Fruit fly (Drosophila melanogaster) whole organism, prepupa: ENCODE data around the gene IFT54.

Experiments
- Blimp-1 ChIP-seq: fragments of 200-800 bp; sonication (Bioruptor generic); optimal IDR thresholded peaks from 3 replicates; lab custom pipeline; 2017; ENCODE audit warnings: missing biosample characterization, missing genetic modification characterization, mild to moderate bottlenecking, moderate library complexity, missing genetic modification reagents
- CG10631 ChIP-seq: fragments of 200-800 bp; sonication (Bioruptor generic); optimal IDR thresholded peaks from 2 replicates; lab custom pipeline; 2016; ENCODE audit warnings: missing biosample characterization, missing genetic modification characterization
- CG10669 ChIP-seq: fragments of 200-800 bp; sonication (Bioruptor generic); optimal IDR thresholded peaks from 3 replicates; lab custom pipeline; 2018; ENCODE audit warnings: missing biosample characterization, mild to moderate bottlenecking, missing genetic modification characterization, moderate library complexity
- CG11294 ChIP-seq: fragments of 200-800 bp; sonication (Bioruptor generic); IDR thresholded peaks from 2 replicates; pipeline ENCODE4 v1.3.6; 2022; ENCODE audit warnings: missing biosample characterization, missing genetic modification characterization
- CG11762 ChIP-seq: fragments of 200-800 bp; sonication (Bioruptor generic); optimal IDR thresholded peaks from 3 replicates; lab custom pipeline; 2016; ENCODE audit warnings: missing biosample characterization, missing genetic modification characterization; ENCODE audit not compliant: insufficient read depth
- CG11902 ChIP-seq: fragments of 200-800 bp; sonication (Bioruptor generic); optimal IDR thresholded peaks from 3 replicates; lab custom pipeline; 2016; ENCODE audit warnings: missing biosample characterization, missing genetic modification characterization
- CG15336 ChIP-seq: fragments of 200-800 bp; sonication (Bioruptor generic); IDR thresholded peaks from 2 replicates; pipeline ENCODE4 v1.3.6; 2022; ENCODE audit warnings: missing biosample characterization, missing genetic modification characterization
- CG1621 ChIP-seq: fragments of 200-800 bp; sonication (Bioruptor generic); optimal IDR thresholded peaks from 3 replicates; lab custom pipeline; 2018; ENCODE audit warnings: missing biosample characterization, mild to moderate bottlenecking, missing genetic modification characterization
- CG3032 ChIP-seq: fragments of 200-800 bp; optimal IDR thresholded peaks from 2 replicates; lab custom pipeline; 2019; ENCODE audit warnings: missing biosample characterization, mild to moderate bottlenecking, missing genetic modification characterization, moderate library complexity
- CG32006 ChIP-seq: fragments of 200-800 bp; sonication (Bioruptor generic); optimal IDR thresholded peaks from 3 replicates; lab custom pipeline; 2017; ENCODE audit warnings: missing biosample characterization, mild to moderate bottlenecking, missing genetic modification characterization
- CG34406 ChIP-seq: fragments of 200-800 bp; sonication (Bioruptor generic); optimal IDR thresholded peaks from 3 replicates; lab custom pipeline; 2016; ENCODE audit warnings: missing biosample characterization, missing genetic modification characterization
- CG4318 ChIP-seq: fragments of 200-800 bp; sonication (Bioruptor generic); optimal IDR thresholded peaks from 3 replicates; lab custom pipeline; 2017; ENCODE audit warnings: missing biosample characterization, mild to moderate bottlenecking, missing genetic modification characterization
- CG6163 ChIP-seq: fragments of 200-800 bp; sonication (Bioruptor generic); IDR thresholded peaks from 3 replicates; pipeline ENCODE4 v1.3.6; 2022; ENCODE audit warnings: missing biosample characterization, missing genetic modification characterization
- CG6276 ChIP-seq: fragments of 200-800 bp; sonication (Bioruptor generic); optimal IDR thresholded peaks from 2 replicates; lab custom pipeline; 2017; ENCODE audit warnings: missing biosample characterization, mild to moderate bottlenecking, missing genetic modification characterization
- CG6792 ChIP-seq: fragments of 200-800 bp; sonication (Bioruptor generic); optimal IDR thresholded peaks from 3 replicates; lab custom pipeline; 2016; ENCODE audit warnings: missing biosample characterization, missing genetic modification characterization
- CG7368 ChIP-seq: fragments of 200-800 bp; sonication (Bioruptor generic); optimal IDR thresholded peaks from 3 replicates; lab custom pipeline; 2016; ENCODE audit warnings: missing biosample characterization, missing genetic modification characterization
- CG8119 ChIP-seq: fragments of 200-800 bp; sonication (Bioruptor generic); IDR thresholded peaks from 3 replicates; pipeline ENCODE4 v1.3.6; 2022; ENCODE audit warnings: missing biosample characterization, missing genetic modification characterization
- CG8632 ChIP-seq: fragments of 200-800 bp; sonication (Bioruptor generic); optimal IDR thresholded peaks from 3 replicates; lab custom pipeline; 2016; ENCODE audit warnings: missing biosample characterization, missing genetic modification characterization
- Eip75B ChIP-seq: fragments of 200-800 bp; sonication (Bioruptor generic); optimal IDR thresholded peaks from 3 replicates; lab custom pipeline; 2016; ENCODE audit warnings: missing biosample characterization, missing genetic modification characterization
- Eip78C ChIP-seq: fragments of 200-800 bp; sonication (Bioruptor generic); peaks from one replicate; lab custom pipeline; 2016; ENCODE audit warnings: missing biosample characterization, missing genetic modification characterization
- Hr38 ChIP-seq: sonication (Bioruptor generic); optimal IDR thresholded peaks from 2 replicates; lab custom pipeline; 2016; ENCODE audit warnings: missing biosample characterization, missing genetic modification characterization
- Hr39 ChIP-seq: fragments of 200-800 bp; sonication (Bioruptor generic); optimal IDR thresholded peaks from 2 replicates; lab custom pipeline; 2016; ENCODE audit warnings: missing biosample characterization, missing genetic modification characterization
- Hr4 ChIP-seq: fragments of 200-800 bp; sonication (Bioruptor generic); optimal IDR thresholded peaks from 3 replicates; lab custom pipeline; 2016; ENCODE audit warnings: missing biosample characterization, missing genetic modification characterization
- Lpt ChIP-seq: fragments of 200-800 bp; sonication (Bioruptor generic); optimal IDR thresholded peaks from 3 replicates; lab custom pipeline; 2016; ENCODE audit warnings: missing biosample characterization, missing genetic modification characterization
- Met ChIP-seq: fragments of 200-800 bp; sonication (Bioruptor generic); optimal IDR thresholded peaks from 3 replicates; lab custom pipeline; 2016; ENCODE audit warnings: missing biosample characterization, missing genetic modification characterization
- OdsH ChIP-seq: fragments of 200-800 bp; sonication (Bioruptor generic); optimal IDR thresholded peaks from 3 replicates; lab custom pipeline; 2016; ENCODE audit warnings: missing biosample characterization, missing genetic modification characterization
- Smox ChIP-seq: fragments of 200-800 bp; sonication (Bioruptor generic); optimal IDR thresholded peaks from 3 replicates; lab custom pipeline; 2016; ENCODE audit warnings: missing biosample characterization, missing genetic modification characterization
- Sox102F ChIP-seq: fragments of 200-800 bp; sonication (Bioruptor generic); optimal IDR thresholded peaks from 2 replicates; lab custom pipeline; 2016; ENCODE audit warnings: missing biosample characterization, mild to moderate bottlenecking, missing genetic modification characterization
- Sox14 ChIP-seq: fragments of 200-800 bp; sonication (Bioruptor generic); optimal IDR thresholded peaks from 3 replicates; lab custom pipeline; 2016; ENCODE audit warnings: missing biosample characterization, missing genetic modification characterization
- Sox15 ChIP-seq: fragments of 200-800 bp; sonication (Bioruptor generic); optimal IDR thresholded peaks from 3 replicates; lab custom pipeline; 2016; ENCODE audit warnings: missing biosample characterization, missing genetic modification characterization
- achi ChIP-seq: fragments of 200-800 bp; sonication (Bioruptor generic); optimal IDR thresholded peaks from 3 replicates; lab custom pipeline; 2016; ENCODE audit warnings: missing biosample characterization, missing genetic modification characterization
- cyc ChIP-seq: fragments of 200-800 bp; sonication (Bioruptor generic); optimal IDR thresholded peaks from 3 replicates; lab custom pipeline; 2016; ENCODE audit warnings: missing biosample characterization, missing genetic modification characterization
- dac ChIP-seq: fragments of 200-800 bp; sonication (Bioruptor generic); optimal IDR thresholded peaks from 2 replicates; lab custom pipeline; 2017; ENCODE audit warnings: missing biosample characterization, mild to moderate bottlenecking, missing genetic modification characterization
- dsx ChIP-seq: fragments of 200-800 bp; optimal IDR thresholded peaks from 3 replicates; lab custom pipeline; 2019; ENCODE audit warnings: missing biosample characterization, mild to moderate bottlenecking, missing genetic modification characterization, moderate library complexity; ENCODE audit not compliant: poor library complexity, severe bottlenecking
- eg ChIP-seq: fragments of 200-800 bp; sonication (Bioruptor generic); IDR thresholded peaks from 3 replicates; pipeline ENCODE4 v1.3.6; 2022; ENCODE audit warnings: missing biosample characterization, missing genetic modification characterization
- esn ChIP-seq: fragments of 200-800 bp; sonication (Bioruptor generic); optimal IDR thresholded peaks from 2 replicates; lab custom pipeline; 2016; ENCODE audit warnings: missing biosample characterization, mild to moderate bottlenecking, missing genetic modification characterization, moderate library complexity
- fd59A ChIP-seq: fragments of 200-800 bp; sonication (Bioruptor generic); optimal IDR thresholded peaks from 2 replicates; lab custom pipeline; 2017; ENCODE audit warnings: missing biosample characterization, mild to moderate bottlenecking, missing genetic modification characterization, missing genetic modification reagents
- fd85E ChIP-seq: fragments of 200-800 bp; sonication (Bioruptor generic); optimal IDR thresholded peaks from 3 replicates; lab custom pipeline; 2016; ENCODE audit warnings: missing biosample characterization, missing genetic modification characterization
- fkh ChIP-seq: fragments of 200-800 bp; sonication (Bioruptor generic); optimal IDR thresholded peaks from 3 replicates; lab custom pipeline; 2017; ENCODE audit warnings: missing biosample characterization, mild to moderate bottlenecking, missing genetic modification characterization, moderate library complexity
- lz ChIP-seq: fragments of 200-800 bp; sonication (Bioruptor generic); optimal IDR thresholded peaks from 3 replicates; lab custom pipeline; 2016; ENCODE audit warnings: missing biosample characterization, missing genetic modification characterization
- net ChIP-seq: fragments of 200-800 bp; sonication (Bioruptor generic); optimal IDR thresholded peaks from 3 replicates; lab custom pipeline; 2016; ENCODE audit warnings: missing biosample characterization, missing genetic modification characterization
- spab ChIP-seq: fragments of 200-800 bp; sonication (Bioruptor generic); optimal IDR thresholded peaks from 2 replicates; lab custom pipeline; 2017; ENCODE audit warnings: missing biosample characterization, mild to moderate bottlenecking, missing genetic modification characterization, missing genetic modification reagents
- ss ChIP-seq, 2 experiments: fragments of 200-800 bp; sonication (Bioruptor generic); optimal IDR thresholded peaks; 2 replicates in 1 of 2; 3 replicates in 1 of 2; lab custom pipeline; 2017 to 2018; ENCODE audit warnings: mild to moderate bottlenecking in 2 of 2, missing biosample characterization in 2 of 2, missing genetic modification characterization in 2 of 2, moderate library complexity in 1 of 2
- topi ChIP-seq: fragments of 200-800 bp; sonication (Bioruptor generic); optimal IDR thresholded peaks from 3 replicates; lab custom pipeline; 2016; ENCODE audit warnings: missing biosample characterization, missing genetic modification characterization

The IFT54 gene

DNA sequence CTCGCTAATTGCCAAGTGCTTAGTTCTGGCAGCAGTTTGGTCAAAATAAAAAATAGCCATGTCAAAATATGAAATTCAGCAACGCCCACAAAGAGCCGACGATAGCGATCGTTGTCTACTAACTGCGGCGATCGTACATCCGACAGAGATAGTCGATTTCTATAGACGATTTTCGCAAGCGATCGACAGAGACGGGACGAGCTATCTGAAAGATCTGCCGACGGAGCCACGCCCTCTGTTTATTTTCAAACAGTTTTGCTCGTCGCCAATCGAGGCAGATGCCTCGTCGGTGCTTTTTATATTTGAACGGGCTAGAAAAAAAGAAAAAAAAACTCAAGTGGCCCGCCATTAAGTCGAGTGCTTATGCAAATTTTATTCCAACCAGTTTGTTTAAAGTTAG lies 33.3 kb downstream of the IFT54 start:
- TF ChIP-seq spab (no peak), CG7368 (GFP tag; lab: Kevin White, UChicago) (no peak), CG15336 (GFP tag; lab: Robert Waterston, UW) (no peak), CG6163 (0 out of 3 replicates have a peak, but pooled peaks have one; percentile 17), CG34406 (no peak)

DNA sequence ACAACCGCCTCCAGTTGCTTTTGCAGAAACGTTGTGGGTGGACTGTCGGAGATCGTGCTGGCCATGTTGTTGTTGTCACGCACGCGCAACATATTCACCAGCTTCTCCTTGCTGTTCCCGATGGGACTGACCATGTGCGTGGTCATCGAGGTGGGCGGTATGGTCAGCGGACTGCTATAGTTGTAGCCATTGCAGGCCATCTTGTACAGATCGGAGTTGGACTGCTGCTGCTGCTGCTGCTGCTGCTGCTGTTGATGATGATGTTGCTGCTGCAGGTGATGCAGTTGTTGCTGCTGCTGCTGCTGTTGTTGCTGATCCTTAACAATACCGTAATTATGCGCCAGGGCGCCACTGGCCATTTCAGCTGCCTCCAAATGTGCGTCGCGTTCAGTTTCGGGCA lies 42.5 kb downstream of the IFT54 start:
- TF ChIP-seq CG11294 (no peak), OdsH (GFP tag; lab: Kevin White, UChicago) (no peak), net (GFP tag; lab: Kevin White, UChicago) (no peak), CG32006 (GFP tag; lab: Kevin White, UChicago) (no peak), lz (GFP tag; lab: Kevin White, UChicago) (no peak), topi (GFP tag; lab: Kevin White, UChicago) (no peak), Met (no peak), Sox15 (GFP tag; lab: Kevin White, UChicago) (no peak), esn (GFP tag; lab: Kevin White, UChicago) (no peak), Smox (GFP tag; lab: Kevin White, UChicago) (no peak), CG1621 (tag; lab: Kevin White, UChicago) (no peak), CG34406 (no peak), CG11902 (GFP tag; lab: Kevin White, UChicago) (no peak)

DNA sequence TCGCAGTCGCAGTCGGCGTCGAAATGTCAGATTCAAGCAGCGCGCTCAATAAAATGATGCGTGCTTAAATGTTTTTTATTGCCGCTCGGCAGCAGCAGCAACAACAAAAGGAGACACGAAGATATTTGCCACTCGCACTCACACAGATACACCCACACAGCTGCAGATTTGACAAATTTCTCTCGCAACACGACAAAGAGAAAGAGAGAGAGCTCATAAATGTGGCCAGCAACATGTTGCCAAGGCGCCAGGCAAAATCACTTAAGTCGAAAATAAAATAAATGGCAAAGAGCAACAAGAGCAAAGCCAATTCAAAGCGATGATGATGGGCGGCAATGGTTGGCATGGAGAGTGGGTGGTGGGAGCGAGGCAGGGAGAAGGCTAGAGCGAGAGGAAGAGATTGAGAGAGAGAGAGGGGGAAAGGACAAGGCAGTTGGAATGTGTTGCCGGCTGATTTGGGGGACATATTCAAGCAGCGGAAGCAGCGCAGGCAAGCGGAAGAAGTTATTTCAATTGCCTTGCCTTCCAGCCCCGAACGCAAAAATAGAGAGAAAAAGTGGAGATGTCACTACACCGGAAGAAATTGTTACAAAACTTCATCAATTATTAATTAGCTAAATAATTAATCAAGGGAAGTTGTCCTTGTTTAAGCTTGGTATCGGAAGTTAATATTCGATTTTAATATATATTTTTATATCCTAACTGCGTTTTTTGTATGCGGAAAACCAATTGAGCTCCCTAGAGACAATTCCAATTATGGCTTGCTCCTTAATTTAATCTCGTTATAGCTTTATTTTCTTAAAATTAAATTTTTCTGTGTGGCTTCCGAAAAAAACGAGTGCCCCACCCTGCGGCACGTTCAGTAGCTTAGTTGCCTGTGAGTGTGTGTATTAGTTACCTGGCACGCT lies 44.9 kb downstream of the IFT54 start:
- no peak for TF ChIP-seq Sox15 (GFP tag; lab: Kevin White, UChicago)
- TF ChIP-seq fkh (GFP tag; lab: Kevin White, UChicago): no peak
- TF ChIP-seq Sox14 (GFP tag; lab: Kevin White, UChicago): peak; percentile 28
- peak; percentile 26 for TF ChIP-seq CG34406
- peak; percentile 66 for TF ChIP-seq Hr4 (GFP tag; lab: Kevin White, UChicago)
- TF ChIP-seq CG11762 (GFP tag; lab: Kevin White, UChicago): no peak
- peak; percentile 2 for TF ChIP-seq CG7368 (GFP tag; lab: Kevin White, UChicago)
- peak; percentile 47 for TF ChIP-seq achi (GFP tag; lab: Kevin White, UChicago)
- TF ChIP-seq CG8119 (GFP tag; lab: Robert Waterston, UW): peak; percentile 55
- TF ChIP-seq Hr38 (GFP tag; lab: Kevin White, UChicago): no peak
- TF ChIP-seq Lpt (GFP tag; lab: Kevin White, UChicago): no peak
- peak; percentile 64 for TF ChIP-seq CG10631 (GFP tag; lab: Kevin White, UChicago)
- TF ChIP-seq Eip78C (GFP tag; lab: Kevin White, UChicago): peak; percentile 86
- TF ChIP-seq dsx (GFP tag; lab: Kevin White, UChicago): peak; percentile 39
- TF ChIP-seq spab: peak; percentile 8
- TF ChIP-seq CG15336 (GFP tag; lab: Robert Waterston, UW): peak; percentile 55
- no peak for TF ChIP-seq Blimp-1
- peak; percentile 35 for TF ChIP-seq esn (GFP tag; lab: Kevin White, UChicago)
- no peak for TF ChIP-seq CG11902 (GFP tag; lab: Kevin White, UChicago)
- TF ChIP-seq CG32006 (GFP tag; lab: Kevin White, UChicago): peak; percentile 76
- no peak for TF ChIP-seq cyc (GFP tag; lab: Kevin White, UChicago)
- TF ChIP-seq Hr39 (GFP tag; lab: Kevin White, UChicago): no peak
- TF ChIP-seq CG4318: peak; percentile 52
- peak; percentile 26 for TF ChIP-seq CG6276 (GFP tag; lab: Kevin White, UChicago)
- TF ChIP-seq CG3032: peak; percentile 9
- TF ChIP-seq CG10669 (GFP tag; lab: Kevin White, UChicago): peak; percentile 34
- TF ChIP-seq CG8632: no peak
- peak; percentile 54 for TF ChIP-seq OdsH (GFP tag; lab: Kevin White, UChicago)
- TF ChIP-seq Eip75B (GFP tag; lab: Kevin White, UChicago): peak; percentile 36
- peak; percentile 3 for TF ChIP-seq CG6792 (GFP tag; lab: Kevin White, UChicago)
- TF ChIP-seq CG1621 (tag; lab: Kevin White, UChicago): peak; percentile 19
- TF ChIP-seq fd85E (GFP tag; lab: Kevin White, UChicago): no peak
- peak in 1 of 2 experiments; percentile 20 for TF ChIP-seq ss (GFP tag; optimal IDR thresholded peaks at IDR 0.05; lab: Kevin White, UChicago)
- peak; percentile 33; the same call in 1 of the 3 replicates for TF ChIP-seq eg (GFP tag; lab: Robert Waterston, UW)
- peak; percentile 44 for TF ChIP-seq Met
- TF ChIP-seq Smox (GFP tag; lab: Kevin White, UChicago): peak; percentile 11
- TF ChIP-seq Sox102F: peak; percentile 6
- TF ChIP-seq lz (GFP tag; lab: Kevin White, UChicago): peak; percentile 40
- no peak for TF ChIP-seq fd59A (GFP tag; lab: Kevin White, UChicago)
- TF ChIP-seq dac (GFP tag; lab: Kevin White, UChicago): peak; percentile 32
